Worm (Caenorhabditis elegans) whole organism, early embryonic: Measurements from ENCODE around the gene F40H3.2.

ENCODE experiments used
- aly-1 ChIP-seq: sonication (generic microtip); optimal IDR thresholded peaks from 2 replicates; lab custom pipeline; 2016; ENCODE audit warnings: missing genetic modification characterization, missing compliant biosample characterization
- ama-1 ChIP-seq: fragments of 150-350 bp; optimal IDR thresholded peaks from 2 replicates; lab custom pipeline; 2014
- flt-1 ChIP-seq: fragments of 200-800 bp; sonication (Bioruptor generic); IDR thresholded peaks from 2 replicates; pipeline ENCODE4 v1.3.6; 2022; ENCODE audit warnings: missing genetic modification characterization, missing compliant biosample characterization
- hmbx-1 ChIP-seq: sonication (generic microtip); optimal IDR thresholded peaks from 2 replicates; lab custom pipeline; 2016; ENCODE audit warnings: mild to moderate bottlenecking, missing genetic modification characterization, missing compliant biosample characterization
- hmg-4 ChIP-seq: fragments of 200-800 bp; sonication (Bioruptor generic); optimal IDR thresholded peaks from 2 replicates; lab custom pipeline; 2018; ENCODE audit warnings: mild to moderate bottlenecking, missing genetic modification characterization, missing compliant biosample characterization
- hnd-1 ChIP-seq: sonication (generic microtip); optimal IDR thresholded peaks from 2 replicates; lab custom pipeline; 2016; ENCODE audit warnings: missing genetic modification characterization, missing compliant biosample characterization
- pes-1 ChIP-seq: fragments of 200-800 bp; sonication (Bioruptor generic); IDR thresholded peaks from 2 replicates; pipeline ENCODE4 v1.3.6; 2022; ENCODE audit warnings: missing genetic modification reagents, missing genetic modification characterization, missing compliant biosample characterization
- tra-4 ChIP-seq: sonication (generic microtip); optimal IDR thresholded peaks from 2 replicates; lab custom pipeline; 2017; ENCODE audit warnings: missing genetic modification characterization, missing compliant biosample characterization

DNA sequence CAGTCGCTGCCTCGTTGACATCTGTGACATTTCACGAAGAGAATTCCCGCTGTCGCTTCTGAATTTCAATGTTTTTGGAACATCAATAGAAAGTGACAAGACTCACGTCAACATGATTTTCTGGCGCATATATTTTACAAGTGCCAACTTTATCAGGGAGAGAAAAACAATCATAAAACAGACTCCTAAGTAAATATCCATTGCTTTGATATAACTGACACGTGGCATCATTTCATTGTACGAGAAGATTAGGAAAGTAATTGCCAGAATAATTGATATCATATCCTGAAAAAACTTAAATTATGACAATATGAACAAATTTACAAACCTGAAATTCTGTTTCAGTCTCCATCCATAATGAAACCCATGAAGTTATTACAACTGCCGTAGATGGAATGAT is 15.3 kb upstream of the F40H3.2 start:
- no peak for TF ChIP-seq pes-1 (GFP tag; lab: Robert Waterston, UW)
- TF ChIP-seq ama-1 (lab: Kevin White, UChicago): no peak
- no peak for TF ChIP-seq hnd-1 (tag; lab: Kevin White, UChicago)
- no peak for TF ChIP-seq hmg-4 (GFP tag; lab: Kevin White, UChicago)
- no peak for TF ChIP-seq hmbx-1 (tag; lab: Kevin White, UChicago)
- no peak for TF ChIP-seq flt-1 (GFP tag; lab: Robert Waterston, UW)
- no peak for TF ChIP-seq tra-4 (tag; lab: Kevin White, UChicago)
- TF ChIP-seq aly-1 (tag; lab: Kevin White, UChicago): no peak
